Fruit fly (Drosophila melanogaster): Measurements from ENCODE around the gene CG5162.

The CG5162 gene

DNA sequence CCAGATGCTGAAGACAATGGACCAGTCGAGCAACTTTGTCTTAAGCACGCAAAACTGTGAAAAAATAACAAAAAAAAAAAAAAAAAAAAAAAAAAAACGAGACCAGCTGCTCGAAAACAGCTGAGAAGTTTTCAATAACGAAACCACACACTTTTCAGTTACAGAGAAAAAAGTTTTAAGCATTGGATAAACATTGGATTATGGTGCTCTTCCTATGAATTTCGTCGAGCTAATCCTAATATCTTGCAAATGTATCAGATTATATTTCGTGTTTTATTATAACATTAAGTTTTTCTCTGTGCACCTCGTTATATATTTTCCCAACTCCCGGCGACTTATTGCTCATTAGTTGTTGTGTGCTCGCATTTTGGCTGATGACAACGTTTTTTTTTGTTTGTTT, 38.6 kb upstream of the CG5162 start (continued):
- TF ChIP-seq CG18764 (GFP tag; optimal IDR thresholded peaks at IDR 0.05) (peak; percentile 7), her (GFP tag; optimal IDR thresholded peaks at IDR 0.05) (peak; percentile 27), CG8478 (optimal IDR thresholded peaks at IDR 0.05) (no peak)

DNA sequence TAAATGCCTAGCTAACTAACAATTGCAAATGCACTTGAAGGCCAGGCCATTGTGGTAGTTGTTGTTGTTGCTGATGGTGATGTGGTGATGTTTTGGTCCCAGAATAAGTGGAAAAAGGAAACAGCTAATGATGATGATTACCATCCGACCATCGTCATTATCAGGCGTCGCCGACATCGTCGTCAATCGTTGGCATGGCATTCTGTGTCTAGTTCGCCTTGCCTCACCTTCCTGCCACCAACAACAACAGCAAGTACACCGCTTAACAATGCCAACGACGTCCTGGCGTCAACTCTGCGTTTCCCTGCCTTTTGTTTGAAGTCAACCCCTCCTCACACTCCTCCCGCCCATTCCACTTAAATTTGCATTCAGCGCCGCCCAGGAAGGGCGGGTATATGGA, 37.5 kb upstream of the CG5162 start:
- TF ChIP-seq slbo (GFP tag; IDR thresholded peaks at IDR 0.05): no peak
- TF ChIP-seq zen (tag; optimal IDR thresholded peaks at IDR 0.05): peak; percentile 87
- peak; percentile 54 for TF ChIP-seq CG4360 (GFP tag; IDR thresholded peaks at IDR 0.05)
- no peak for TF ChIP-seq Oaz (GFP tag; IDR thresholded peaks at IDR 0.05)
- no peak for TF ChIP-seq CG13296 (GFP tag; optimal IDR thresholded peaks at IDR 0.05)
- no peak for TF ChIP-seq emc (GFP tag; optimal IDR thresholded peaks at IDR 0.05)

DNA sequence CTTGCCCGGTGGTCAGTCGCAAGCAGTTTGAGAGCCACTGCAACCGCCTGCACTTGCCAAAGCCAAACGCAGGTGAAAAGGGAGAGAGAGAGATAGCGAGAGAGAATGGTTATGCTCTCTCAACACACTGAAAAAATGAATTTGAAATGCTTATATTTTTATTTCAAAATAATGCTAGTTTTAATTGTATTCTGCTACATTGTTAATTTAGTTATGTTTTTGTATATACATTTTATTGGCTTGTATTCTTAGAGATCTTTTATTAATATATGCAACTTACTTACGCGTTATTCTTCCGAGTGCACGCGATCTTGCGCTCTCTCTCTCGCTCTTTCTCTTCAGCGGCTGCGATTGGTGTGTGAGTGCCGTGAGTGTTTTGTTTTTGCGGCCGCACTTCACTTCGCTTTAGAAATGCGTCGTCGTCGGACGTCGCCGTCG, 36.6 kb upstream of the CG5162 start:
- TF ChIP-seq vvl (GFP tag; IDR thresholded peaks at IDR 0.05) (peak; percentile 100), dati (GFP tag; IDR thresholded peaks at IDR 0.05) (peak; percentile 96), dpn (GFP tag; optimal IDR thresholded peaks at IDR 0.05) (peak in 1 of 2 experiments; percentile 94), CG10321 (GFP tag; IDR thresholded peaks at IDR 0.05) (peak; percentile 66; the same call in 1 of the 2 replicates), cad (GFP tag; optimal IDR thresholded peaks at IDR 0.05) (peak; percentile 61), nmo (GFP tag; optimal IDR thresholded peaks at IDR 0.05) (peak; percentile 99), CG14965 (GFP tag; optimal IDR thresholded peaks at IDR 0.05; ENCODE audit: borderline replicate concordance) (peak; percentile 49), ham (GFP tag; IDR thresholded peaks at IDR 0.05) (no peak), inv (GFP tag; IDR thresholded peaks at IDR 0.05; ENCODE audit: partially characterized antibody) (no peak), exex (tag; optimal IDR thresholded peaks at IDR 0.05) (peak; percentile 82), CG30020 (tag; optimal IDR thresholded peaks at IDR 0.05) (peak; percentile 86), CG14441 (GFP tag; IDR thresholded peaks at IDR 0.05) (peak; percentile 99), org-1 (GFP tag; optimal IDR thresholded peaks at IDR 0.05) (peak; percentile 79), dimm (GFP tag; IDR thresholded peaks at IDR 0.05) (peak; percentile 98), CG11723 (GFP tag; optimal IDR thresholded peaks at IDR 0.05) (no peak), NC2α (GFP tag; optimal IDR thresholded peaks at IDR 0.05) (no peak), CHES-1-like (GFP tag; optimal IDR thresholded peaks at IDR 0.05) (no peak), Dp (GFP tag; optimal IDR thresholded peaks at IDR 0.05) (no peak), fru (optimal IDR thresholded peaks at IDR 0.05) (no peak), Adf1 (GFP tag; IDR thresholded peaks at IDR 0.05) (no peak), jumu (GFP tag; optimal IDR thresholded peaks at IDR 0.05) (peak; percentile 90), Dbx (GFP tag; IDR thresholded peaks at IDR 0.05) (peak; percentile 98), twi (tag; optimal IDR thresholded peaks at IDR 0.05) (peak; percentile 22), CG17568 (GFP tag; optimal IDR thresholded peaks at IDR 0.05) (no peak), CG7357 (GFP tag; IDR thresholded peaks at IDR 0.05) (peak; percentile 95), CG30431 (GFP tag; optimal IDR thresholded peaks at IDR 0.05) (peak; percentile 26), CG18011 (GFP tag; optimal IDR thresholded peaks at IDR 0.05) (no peak), Spps (tag; optimal IDR thresholded peaks at IDR 0.05) (peak; percentile 97), tll (GFP tag; optimal IDR thresholded peaks at IDR 0.05) (peak in 1 of 2 experiments; percentile 66), PHDP (tag; optimal IDR thresholded peaks at IDR 0.05) (no peak), Fer1 (GFP tag; optimal IDR thresholded peaks at IDR 0.05) (peak; percentile 98), bcd (GFP tag; optimal IDR thresholded peaks at IDR 0.05) (peak; percentile 98), HLH4C (GFP tag; IDR thresholded peaks at IDR 0.05; ENCODE audit: partially characterized antibody) (no peak), Dip3 (GFP tag; optimal IDR thresholded peaks at IDR 0.05) (no peak), CG15011 (GFP tag; optimal IDR thresholded peaks at IDR 0.05) (peak; percentile 95), toy (GFP tag; IDR thresholded peaks at IDR 0.05) (peak; percentile 96), CG18619 (GFP tag; optimal IDR thresholded peaks at IDR 0.05) (no peak), CG13123 (GFP tag; optimal IDR thresholded peaks at IDR 0.05) (no peak), Asciz (GFP tag; optimal IDR thresholded peaks at IDR 0.05) (peak; percentile 98), ac (GFP tag; optimal IDR thresholded peaks at IDR 0.05) (no peak)
